Worm (Caenorhabditis elegans) whole organism, late embryonic: ENCODE measurements around the gene C23G10.10.

Experiments
- K09A11.1 ChIP-seq: sonication (generic microtip); optimal IDR thresholded peaks from 2 replicates; lab custom pipeline; 2017; ENCODE audit warnings: antibody characterized with exemption, mild to moderate bottlenecking, missing genetic modification characterization, missing compliant biosample characterization; ENCODE audit not compliant: insufficient read depth
- T23F11.4 ChIP-seq: fragments of 200-800 bp; sonication (Bioruptor generic); optimal IDR thresholded peaks from 2 replicates; lab custom pipeline; 2018; ENCODE audit warnings: mild to moderate bottlenecking, missing genetic modification characterization, missing compliant biosample characterization
- ets-4 ChIP-seq: sonication (generic microtip); optimal IDR thresholded peaks from 2 replicates; lab custom pipeline; 2016; ENCODE audit warnings: missing genetic modification characterization, missing compliant biosample characterization
- eyg-1 ChIP-seq: sonication (generic microtip); optimal IDR thresholded peaks from 2 replicates; lab custom pipeline; 2016; ENCODE audit warnings: missing genotype, missing genetic modification characterization, missing compliant biosample characterization
- gmeb-2 ChIP-seq: sonication (generic microtip); optimal IDR thresholded peaks from 2 replicates; lab custom pipeline; 2016; ENCODE audit warnings: missing genetic modification characterization, inconsistent platforms, missing compliant biosample characterization
- hlh-6 ChIP-seq: sonication (generic microtip); optimal IDR thresholded peaks from 2 replicates; lab custom pipeline; 2016; ENCODE audit warnings: missing genotype, missing genetic modification characterization, missing compliant biosample characterization
- nfya-1 ChIP-seq: sonication (generic microtip); optimal IDR thresholded peaks from 2 replicates; lab custom pipeline; 2017; ENCODE audit warnings: missing genetic modification characterization, mild to moderate bottlenecking, missing compliant biosample characterization, antibody characterized with exemption, moderate library complexity
- nhr-11 ChIP-seq: fragments of 150-350 bp; optimal IDR thresholded peaks from 2 replicates; lab custom pipeline; 2014; ENCODE audit warnings: missing biosample characterization, missing genetic modification characterization
- npax-4 ChIP-seq: sonication (generic microtip); optimal IDR thresholded peaks from 2 replicates; lab custom pipeline; 2016; ENCODE audit warnings: missing genetic modification characterization, missing compliant biosample characterization
- pha-4 ChIP-seq: fragments of 150-350 bp; optimal IDR thresholded peaks from 2 replicates; lab custom pipeline; 2018; ENCODE audit warnings: missing biosample characterization, missing genetic modification reagents, missing genetic modification characterization
- pqm-1 ChIP-seq: sonication (generic microtip); optimal IDR thresholded peaks from 2 replicates; lab custom pipeline; 2016; ENCODE audit warnings: missing genetic modification characterization, missing compliant biosample characterization
- rnt-1 ChIP-seq: sonication (generic microtip); optimal IDR thresholded peaks from 2 replicates; lab custom pipeline; 2016; ENCODE audit warnings: missing genetic modification characterization, missing compliant biosample characterization
- sox-4 ChIP-seq: sonication (generic microtip); optimal IDR thresholded peaks from 2 replicates; lab custom pipeline; 2017; ENCODE audit warnings: mild to moderate bottlenecking, missing genetic modification characterization, inconsistent platforms, missing compliant biosample characterization
- unc-55 ChIP-seq: sonication (generic microtip); optimal IDR thresholded peaks from 2 replicates; lab custom pipeline; 2017; ENCODE audit warnings: missing biosample characterization, missing genetic modification reagents, missing genetic modification characterization

DNA sequence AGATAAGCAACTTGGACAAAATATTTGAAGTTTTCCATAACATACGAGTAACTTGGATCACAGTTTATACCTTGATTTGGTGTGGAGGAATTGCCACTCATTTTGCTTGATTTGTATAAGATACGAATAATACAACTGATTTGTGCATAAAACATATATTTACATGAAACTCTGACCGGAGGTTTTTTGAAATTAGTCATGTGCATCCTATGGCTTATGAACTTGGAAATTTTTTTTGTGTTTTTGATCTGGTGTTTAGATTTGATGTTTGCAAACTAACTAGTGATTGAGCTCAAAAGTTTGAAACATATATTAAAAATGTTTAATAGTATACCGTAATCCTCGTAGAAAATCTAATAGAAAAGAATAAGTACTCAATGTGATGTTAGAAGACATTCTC, 40.9 kb upstream of the C23G10.10 start, which contains the start of gene srg-8:
- TF ChIP-seq nfya-1 (no peak), K09A11.1 (tag; lab: Kevin White, UChicago) (no peak), npax-4 (tag; lab: Kevin White, UChicago) (no peak), eyg-1 (no peak), sox-4 (tag; lab: Kevin White, UChicago) (no peak), rnt-1 (no peak), T23F11.4 (GFP tag; lab: Kevin White, UChicago) (no peak), gmeb-2 (tag; lab: Kevin White, UChicago) (no peak), pqm-1 (no peak), nhr-11 (tag; lab: Kevin White, UChicago) (no peak), hlh-6 (tag; lab: Kevin White, UChicago) (no peak), ets-4 (tag; lab: Kevin White, UChicago) (no peak), pha-4 (tag; lab: Kevin White, UChicago) (no peak), unc-55 (GFP tag; lab: Kevin White, UChicago) (no peak)
